Worm (Caenorhabditis elegans) whole organism, young adult: ENCODE data around the gene anmt-2.

ENCODE experiments used
- F22D6.2 ChIP-seq: sonication (generic microtip); optimal IDR thresholded peaks from 2 replicates; lab custom pipeline; 2016; ENCODE audit warnings: mild to moderate bottlenecking, missing genetic modification characterization, missing compliant biosample characterization
- F39B2.1 ChIP-seq: fragments of 200-800 bp; sonication (Bioruptor generic); IDR thresholded peaks from 2 replicates; pipeline ENCODE4 v1.3.6; 2022; ENCODE audit warnings: missing genetic modification reagents, missing genetic modification characterization, missing compliant biosample characterization
- F52B5.7 ChIP-seq: sonication (generic microtip); optimal IDR thresholded peaks from 2 replicates; lab custom pipeline; 2016; ENCODE audit warnings: mild to moderate bottlenecking, missing genetic modification characterization, missing compliant biosample characterization
- F57A8.1 ChIP-seq: fragments of 200-800 bp; sonication (Bioruptor generic); optimal IDR thresholded peaks from 2 replicates; lab custom pipeline; 2018; ENCODE audit warnings: mild to moderate bottlenecking, missing genetic modification characterization, moderate library complexity, missing compliant biosample characterization
- Y53F4B.3 ChIP-seq: fragments of 200-800 bp; sonication (Bioruptor generic); IDR thresholded peaks from 2 replicates; pipeline ENCODE4 v1.3.6; 2022; ENCODE audit warnings: missing genetic modification reagents, missing genetic modification characterization, missing compliant biosample characterization
- Y53G8AR.9 ChIP-seq: fragments of 200-800 bp; sonication (Bioruptor generic); conservative IDR thresholded peaks from 2 replicates; pipeline ENCODE4 v1.3.6; 2022; ENCODE audit warnings: missing genetic modification reagents, missing genetic modification characterization, missing compliant biosample characterization
- Y95B8A.8 ChIP-seq: fragments of 200-800 bp; sonication (Bioruptor generic); IDR thresholded peaks from 2 replicates; pipeline ENCODE4 v1.3.6; 2022; ENCODE audit warnings: missing genetic modification reagents, missing genetic modification characterization, missing compliant biosample characterization
- ama-1 ChIP-seq, 3 experiments: fragments of 150-350 bp in 1 of 3; sonication (generic microtip) in 2 of 3; optimal IDR thresholded peaks; 2 replicates each; lab custom pipeline; 2014 to 2018; ENCODE audit warnings: missing biosample characterization in 2 of 3, missing genetic modification characterization in 2 of 3, missing genetic modification reagents in 2 of 3
- aptf-2 ChIP-seq: fragments of 200-800 bp; sonication (Bioruptor generic); conservative IDR thresholded peaks from 2 replicates; pipeline ENCODE4 v1.3.6; 2022; ENCODE audit warnings: missing genetic modification reagents, missing genetic modification characterization, missing compliant biosample characterization
- attf-5 ChIP-seq: fragments of 200-800 bp; sonication (Bioruptor generic); optimal IDR thresholded peaks from 2 replicates; lab custom pipeline; 2018; ENCODE audit warnings: mild to moderate bottlenecking, missing genetic modification characterization, missing compliant biosample characterization
- ccch-3 ChIP-seq: fragments of 200-800 bp; sonication (Bioruptor generic); optimal IDR thresholded peaks from 2 replicates; lab custom pipeline; 2018; ENCODE audit warnings: mild to moderate bottlenecking, missing genetic modification characterization, missing compliant biosample characterization
- cebp-1 ChIP-seq, 2 experiments: fragments of 200-800 bp in 1 of 2; sonication (Bioruptor generic) in 1 of 2; sonication (generic microtip) in 1 of 2; IDR thresholded peaks in 1 of 2; optimal IDR thresholded peaks in 1 of 2; 2 replicates each; pipeline versions ENCODE4 v1.3.6 to Lab custom; 2017 to 2022; ENCODE audit warnings: missing compliant biosample characterization in 2 of 2, missing genetic modification characterization in 2 of 2, mild to moderate bottlenecking in 1 of 2, missing genetic modification reagents in 1 of 2, moderate library complexity in 1 of 2
- ceh-40 ChIP-seq: fragments of 200-800 bp; sonication (Bioruptor generic); IDR thresholded peaks from 2 replicates; pipeline ENCODE4 v1.3.6; 2022; ENCODE audit warnings: missing genetic modification characterization, missing compliant biosample characterization
- chd-7 ChIP-seq: sonication (generic microtip); optimal IDR thresholded peaks from 2 replicates; lab custom pipeline; 2016; ENCODE audit warnings: mild to moderate bottlenecking, missing genetic modification characterization, moderate library complexity, missing compliant biosample characterization
- dox-1 ChIP-seq: fragments of 200-800 bp; sonication (Bioruptor generic); IDR thresholded peaks from 2 replicates; pipeline ENCODE4 v1.3.6; 2022; ENCODE audit warnings: missing genetic modification reagents, missing genetic modification characterization, missing compliant biosample characterization
- dpff-1 ChIP-seq: sonication (generic microtip); optimal IDR thresholded peaks from 2 replicates; lab custom pipeline; 2017; ENCODE audit warnings: mild to moderate bottlenecking, missing genetic modification characterization, missing compliant biosample characterization
- dpl-1 ChIP-seq: fragments of 150-350 bp; optimal IDR thresholded peaks from 2 replicates; lab custom pipeline; 2014; ENCODE audit warnings: missing biosample characterization, missing genetic modification reagents, missing genetic modification characterization
- ekl-4 ChIP-seq: fragments of 200-800 bp; sonication (Bioruptor generic); IDR thresholded peaks from 2 replicates; pipeline ENCODE4 v1.3.6; 2022; ENCODE audit warnings: missing genetic modification reagents, missing genetic modification characterization, missing compliant biosample characterization
- ets-4 ChIP-seq: fragments of 200-800 bp; sonication (Bioruptor generic); optimal IDR thresholded peaks from 2 replicates; lab custom pipeline; 2018; ENCODE audit warnings: mild to moderate bottlenecking, missing genetic modification characterization, missing compliant biosample characterization
- hrde-1 ChIP-seq: sonication (generic microtip); optimal IDR thresholded peaks from 2 replicates; lab custom pipeline; 2016; ENCODE audit warnings: missing genetic modification characterization, mild to moderate bottlenecking, missing compliant biosample characterization, moderate library complexity, missing genotype, missing genetic modification reagents, borderline replicate concordance
- madf-6 ChIP-seq: fragments of 200-800 bp; sonication (Bioruptor generic); IDR thresholded peaks from 2 replicates; pipeline ENCODE4 v1.3.6; 2022; ENCODE audit warnings: missing genetic modification reagents, missing genetic modification characterization, missing compliant biosample characterization
- mes-4 ChIP-seq: sonication (generic microtip); optimal IDR thresholded peaks from 2 replicates; lab custom pipeline; 2016; ENCODE audit warnings: missing genotype, missing genetic modification characterization, missing compliant biosample characterization
- nfya-2 ChIP-seq: fragments of 200-800 bp; sonication (Bioruptor generic); IDR thresholded peaks from 2 replicates; pipeline ENCODE4 v1.3.6; 2022; ENCODE audit warnings: missing genetic modification reagents, missing genetic modification characterization, missing compliant biosample characterization
- nfyb-1 ChIP-seq: fragments of 200-800 bp; sonication (Bioruptor generic); IDR thresholded peaks from 2 replicates; pipeline ENCODE4 v1.3.6; 2022; ENCODE audit warnings: missing genetic modification reagents, missing genetic modification characterization, missing compliant biosample characterization
- nhr-179 ChIP-seq: sonication (generic microtip); optimal IDR thresholded peaks from 2 replicates; lab custom pipeline; 2016; ENCODE audit warnings: mild to moderate bottlenecking, missing genetic modification characterization, missing compliant biosample characterization
- pbrm-1 ChIP-seq: fragments of 200-800 bp; sonication (Bioruptor generic); IDR thresholded peaks from 2 replicates; pipeline ENCODE4 v1.3.6; 2022; ENCODE audit warnings: missing genetic modification reagents, missing genetic modification characterization, missing compliant biosample characterization
- snpc-1.1 ChIP-seq: sonication (generic microtip); optimal IDR thresholded peaks from 2 replicates; lab custom pipeline; 2017; ENCODE audit warnings: missing genetic modification characterization, mild to moderate bottlenecking, missing compliant biosample characterization, antibody characterized with exemption, moderate library complexity, missing genotype, missing genetic modification reagents; ENCODE audit not compliant: insufficient read depth
- xnd-1 ChIP-seq: sonication (generic microtip); optimal IDR thresholded peaks from 2 replicates; lab custom pipeline; 2016; ENCODE audit warnings: missing genotype, missing genetic modification reagents, missing genetic modification characterization, missing compliant biosample characterization
- zim-3 ChIP-seq: sonication (generic microtip); optimal IDR thresholded peaks from 2 replicates; lab custom pipeline; 2017; ENCODE audit warnings: mild to moderate bottlenecking, missing genetic modification characterization, moderate library complexity, missing compliant biosample characterization
- ztf-26 ChIP-seq: sonication (generic microtip); optimal IDR thresholded peaks from 2 replicates; lab custom pipeline; 2017; ENCODE audit warnings: missing genetic modification characterization, missing compliant biosample characterization
- ztf-3 ChIP-seq: fragments of 200-800 bp; sonication (Bioruptor generic); optimal IDR thresholded peaks from 2 replicates; lab custom pipeline; 2018; ENCODE audit warnings: mild to moderate bottlenecking, missing genetic modification characterization, missing compliant biosample characterization

The anmt-2 gene

DNA sequence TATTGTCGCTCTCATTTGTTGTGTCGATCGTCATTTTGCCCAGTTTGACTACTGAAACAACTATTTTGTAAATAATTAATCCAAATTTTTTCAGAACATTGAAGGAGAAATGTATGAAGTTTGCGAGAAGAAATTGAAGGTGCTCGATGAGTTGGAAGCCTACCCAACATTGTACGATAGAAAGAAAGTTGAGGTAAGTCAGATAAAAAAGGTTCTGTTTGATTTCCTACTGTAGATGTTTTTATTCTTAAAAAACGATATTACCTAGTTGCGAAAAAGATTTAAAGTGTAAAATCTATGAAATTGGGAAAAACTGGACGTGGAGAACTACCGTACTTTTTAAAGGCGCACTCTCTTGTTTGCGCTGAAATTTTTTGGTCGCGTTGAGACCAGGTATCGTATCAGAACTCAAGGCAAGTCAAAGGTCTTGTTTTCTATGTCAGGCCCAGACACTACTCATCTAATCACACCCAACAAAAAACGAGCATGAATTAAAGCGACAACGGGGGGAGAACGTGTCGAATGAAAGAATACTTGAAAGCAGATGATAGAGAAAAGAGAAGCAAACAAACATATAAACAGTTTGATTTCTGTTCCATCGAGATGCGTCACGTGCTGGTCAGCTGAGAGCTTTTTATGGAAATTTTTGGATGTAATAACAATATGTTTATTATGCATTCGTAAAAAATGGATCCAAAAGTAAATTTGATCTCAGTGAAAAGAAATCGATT is 11.1 kb upstream of the anmt-2 start, which contains the start of gene efk-1:
Gene efk-1 (minus strand): TSS at position 51 of the 731 bp plus-strand sequence.
- TF ChIP-seq ccch-3 (GFP tag; lab: Kevin White, UChicago) (no peak), cebp-1 (GFP tag; IDR thresholded peaks at IDR 0.05; lab: Robert Waterston, UW) (no peak), cebp-1 (tag; optimal IDR thresholded peaks at IDR 0.05; lab: Kevin White, UChicago) (peak; percentile 44), F39B2.1 (GFP tag; lab: Robert Waterston, UW) (0 out of 2 replicates have a peak, but pooled peaks have one; percentile 46), ets-4 (no peak), Y95B8A.8 (GFP tag; lab: Robert Waterston, UW) (0 out of 2 replicates have a peak, but pooled peaks have one; percentile 23), attf-5 (GFP tag; lab: Kevin White, UChicago) (peak; percentile 61), zim-3 (tag; lab: Kevin White, UChicago) (peak; percentile 14), F52B5.7 (tag; lab: Kevin White, UChicago) (no peak), dpff-1 (tag; lab: Kevin White, UChicago) (no peak), pbrm-1 (GFP tag; lab: Robert Waterston, UW) (no peak), ceh-40 (no peak), ama-1 (optimal IDR thresholded peaks at IDR 0.05; lab: Kevin White, UChicago) (peak; percentile 78), ama-1 (GFP tag; optimal IDR thresholded peaks at IDR 0.05; lab: Kevin White, UChicago) (no peak), F57A8.1 (GFP tag; lab: Kevin White, UChicago) (no peak), mes-4 (tag; lab: Kevin White, UChicago) (no peak), madf-6 (GFP tag; lab: Robert Waterston, UW) (no peak), F22D6.2 (tag; lab: Kevin White, UChicago) (no peak), Y53G8AR.9 (no peak), hrde-1 (tag; lab: Kevin White, UChicago) (no peak), xnd-1 (no peak), ztf-26 (no peak), snpc-1.1 (tag; lab: Kevin White, UChicago) (no peak), dox-1 (peak; percentile 30; the same call in 1 of the 2 replicates), aptf-2 (no peak), nfya-2 (GFP tag; lab: Robert Waterston, UW) (no peak), nhr-179 (no peak)

DNA sequence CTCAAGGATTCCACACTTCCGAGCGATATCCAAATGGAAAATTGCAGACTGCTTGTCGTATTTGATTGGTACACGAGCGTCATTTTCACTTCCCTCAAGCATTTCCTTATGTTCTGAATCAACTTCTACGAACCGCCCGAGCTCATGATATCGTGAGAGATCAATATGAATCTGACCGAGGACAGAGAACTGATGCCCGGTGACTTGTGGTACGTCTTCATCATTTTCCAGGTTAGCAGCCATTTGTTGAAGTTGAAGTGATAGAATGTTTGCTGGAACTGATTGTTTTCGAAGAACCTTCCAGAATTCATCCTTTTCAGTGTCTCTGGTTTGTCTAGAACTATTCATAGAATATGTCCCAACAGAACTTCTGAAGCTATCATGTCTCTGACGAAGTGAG is 9.1 kb upstream of the anmt-2 start:
- no peak for TF ChIP-seq Y53F4B.3 (GFP tag; lab: Robert Waterston, UW)
- peak; percentile 20; the same call in 1 of the 2 replicates for TF ChIP-seq nfyb-1 (GFP tag; lab: Robert Waterston, UW)
- no peak for TF ChIP-seq cebp-1 (GFP tag; IDR thresholded peaks at IDR 0.05; lab: Robert Waterston, UW)
- TF ChIP-seq cebp-1 (tag; optimal IDR thresholded peaks at IDR 0.05; lab: Kevin White, UChicago): no peak
- TF ChIP-seq dpl-1 (GFP tag; lab: Kevin White, UChicago): no peak

DNA sequence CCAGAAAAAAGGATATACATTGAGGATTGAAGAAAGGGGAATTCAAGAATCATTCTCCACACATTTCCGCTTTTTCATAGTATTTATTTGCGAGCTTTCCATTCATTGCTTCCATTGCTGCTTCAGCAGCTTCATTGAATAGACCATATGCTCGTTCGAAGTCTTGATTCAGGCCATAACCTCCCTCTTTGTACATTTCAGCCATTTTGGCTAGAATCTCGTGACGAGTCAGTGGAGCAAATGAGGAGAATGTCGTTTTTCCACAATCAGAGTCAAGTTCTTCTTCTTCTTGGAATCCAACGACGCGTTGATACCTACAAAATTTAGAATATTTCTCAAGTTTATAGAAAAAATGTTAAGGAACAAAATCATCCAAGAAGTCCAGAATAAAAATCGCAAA is 7.7 kb upstream of the anmt-2 start:
- TF ChIP-seq ztf-26: peak; percentile 3
- TF ChIP-seq chd-7: peak; percentile 7
- no peak for TF ChIP-seq ztf-3 (GFP tag; lab: Kevin White, UChicago)
- peak; percentile 9; the same call in 1 of the 2 replicates for TF ChIP-seq ekl-4 (GFP tag; lab: Robert Waterston, UW)
